Worm (Caenorhabditis elegans): Measurements from ENCODE around the gene asp-1.

DNA sequence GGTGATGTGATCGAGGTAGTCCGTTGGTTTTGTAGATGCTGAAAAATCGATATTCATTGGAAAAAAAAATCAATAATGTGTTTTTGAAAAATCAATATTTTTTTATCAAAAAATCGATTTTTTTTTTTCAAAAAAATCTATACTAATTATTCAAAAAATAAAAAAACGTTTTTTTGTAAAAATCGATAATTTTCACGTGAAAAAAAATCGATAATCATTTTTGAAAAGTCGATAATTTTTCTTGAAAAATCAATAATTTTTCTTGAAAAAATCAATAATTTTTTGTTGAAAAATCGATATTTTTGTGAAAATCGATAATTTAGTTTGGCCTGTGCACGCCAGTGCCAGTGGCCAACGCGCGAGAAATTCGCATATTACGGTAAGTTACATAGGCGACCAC lies 22.6 kb upstream of the asp-1 start:
- no peak for TF ChIP-seq tra-4 (tag; optimal IDR thresholded peaks at IDR 0.05)
- TF ChIP-seq B0310.2 (tag; optimal IDR thresholded peaks at IDR 0.05): no peak
- TF ChIP-seq ets-7 (tag; optimal IDR thresholded peaks at IDR 0.05): no peak
- no peak for TF ChIP-seq scrt-1 (GFP tag; IDR thresholded peaks at IDR 0.05)
- no peak for TF ChIP-seq F13C5.2 (tag; optimal IDR thresholded peaks at IDR 0.05)
- TF ChIP-seq ama-1 (optimal IDR thresholded peaks at IDR 0.05): no peak
- no peak for TF ChIP-seq hmg-4 (GFP tag; optimal IDR thresholded peaks at IDR 0.05)
- no peak for TF ChIP-seq pes-1 (GFP tag; IDR thresholded peaks at IDR 0.05)
- no peak for TF ChIP-seq hnd-1 (tag; optimal IDR thresholded peaks at IDR 0.05)
- no peak for TF ChIP-seq hmbx-1 (tag; optimal IDR thresholded peaks at IDR 0.05)
- TF ChIP-seq ceh-36 (tag; optimal IDR thresholded peaks at IDR 0.05): no peak
- TF ChIP-seq tbx-11 (GFP tag; IDR thresholded peaks at IDR 0.05): no peak
